Worm (Caenorhabditis elegans): Measurements from ENCODE around the gene mboa-2.
A peak's percentile ranks its signal among the peaks of the same experiment; 100 is the strongest.

mboa-2 gene

DNA sequence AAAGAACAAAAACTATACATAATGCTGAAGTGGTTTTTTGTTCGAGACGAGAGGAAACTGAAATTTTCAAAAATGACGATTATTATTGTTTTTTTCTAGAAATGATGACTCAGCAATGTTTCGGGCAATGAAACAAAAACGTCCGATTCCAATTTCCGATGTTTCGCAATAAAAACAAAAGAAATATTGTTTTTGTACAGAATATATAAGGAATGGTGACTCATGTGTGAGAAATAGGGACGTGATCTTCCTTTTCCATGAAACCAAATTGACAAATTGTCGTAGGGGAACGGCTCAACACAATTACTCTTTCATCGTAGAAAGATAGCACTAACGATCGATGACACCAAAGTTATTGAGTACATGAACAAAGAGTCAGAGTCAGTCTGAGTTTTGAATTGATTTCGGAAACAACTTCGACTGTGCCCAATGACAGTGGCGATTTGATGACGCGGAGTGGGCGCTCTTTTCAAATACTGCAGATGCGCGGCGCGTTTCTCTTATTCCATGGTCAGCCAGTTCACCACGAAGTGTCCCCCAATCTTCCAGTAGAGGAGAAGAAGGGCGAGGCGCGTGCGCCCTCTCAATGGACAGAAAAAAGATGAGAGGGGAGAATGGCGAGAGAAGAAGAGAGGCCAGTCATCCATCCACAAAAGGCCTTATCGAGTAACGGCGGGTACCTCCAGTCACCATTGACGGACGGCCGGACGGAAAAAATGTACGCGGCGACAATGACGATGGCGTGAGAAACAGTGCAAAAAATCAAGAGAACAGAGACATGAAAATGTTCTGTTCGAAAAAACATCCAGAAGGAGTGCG is 46.9 kb downstream of the mboa-2 start:
- peak; percentile 28 for TF ChIP-seq aly-1 (tag; optimal IDR thresholded peaks at IDR 0.05)
- peak; percentile 42 for TF ChIP-seq hmg-4 (GFP tag; optimal IDR thresholded peaks at IDR 0.05)
- no peak for TF ChIP-seq B0310.2 (tag; optimal IDR thresholded peaks at IDR 0.05)
- TF ChIP-seq pes-1 (GFP tag; IDR thresholded peaks at IDR 0.05), result peak; percentile 34; the same call in 1 of the 2 replicates

DNA sequence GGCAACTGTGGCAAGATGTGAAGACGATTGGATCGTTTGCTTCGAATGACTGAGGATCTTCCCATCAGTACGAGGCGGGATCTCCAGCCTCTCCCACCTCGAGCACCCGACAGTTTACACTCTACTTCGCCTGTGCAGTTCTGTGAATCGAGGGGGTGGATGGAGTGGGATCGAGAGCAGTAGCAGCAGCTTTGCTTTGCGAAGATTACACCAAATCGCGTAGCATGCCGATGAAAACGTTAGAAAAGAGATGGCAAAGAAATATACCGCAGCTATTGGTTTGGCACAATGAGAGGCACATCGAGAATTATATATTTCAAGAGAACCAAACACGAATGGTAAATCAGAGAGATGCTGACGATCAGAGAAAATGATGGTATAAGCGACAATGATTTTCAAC is 47.8 kb downstream of the mboa-2 start, which contains the start of gene act-3:
TSS of gene act-3 (minus strand) at position 51 of the 400 bp plus-strand sequence.
- no peak for TF ChIP-seq scrt-1 (GFP tag; IDR thresholded peaks at IDR 0.05)
- no peak for TF ChIP-seq tra-4 (tag; optimal IDR thresholded peaks at IDR 0.05)
- TF ChIP-seq sea-1 (GFP tag; conservative IDR thresholded peaks at IDR 0.05), result no peak
- TF ChIP-seq pes-1 (GFP tag; IDR thresholded peaks at IDR 0.05), result no peak
- no peak for TF ChIP-seq aly-1 (tag; optimal IDR thresholded peaks at IDR 0.05)
- TF ChIP-seq tbx-37 (GFP tag; conservative IDR thresholded peaks at IDR 0.05), result no peak
- TF ChIP-seq hmg-4 (GFP tag; optimal IDR thresholded peaks at IDR 0.05), result no peak
- TF ChIP-seq F13C5.2 (tag; optimal IDR thresholded peaks at IDR 0.05), result no peak
- TF ChIP-seq ets-7 (tag; optimal IDR thresholded peaks at IDR 0.05), result no peak
- TF ChIP-seq hnd-1 (tag; optimal IDR thresholded peaks at IDR 0.05), result no peak
- no peak for TF ChIP-seq ceh-36 (tag; optimal IDR thresholded peaks at IDR 0.05)
- TF ChIP-seq B0310.2 (tag; optimal IDR thresholded peaks at IDR 0.05), result no peak
- TF ChIP-seq ceh-13 (GFP tag; optimal IDR thresholded peaks at IDR 0.05), result no peak
- TF ChIP-seq hmbx-1 (tag; optimal IDR thresholded peaks at IDR 0.05), result no peak
- TF ChIP-seq tbx-11 (GFP tag; IDR thresholded peaks at IDR 0.05), result no peak
- no peak for TF ChIP-seq ama-1 (optimal IDR thresholded peaks at IDR 0.05)
- TF ChIP-seq flt-1 (GFP tag; IDR thresholded peaks at IDR 0.05), result no peak

DNA sequence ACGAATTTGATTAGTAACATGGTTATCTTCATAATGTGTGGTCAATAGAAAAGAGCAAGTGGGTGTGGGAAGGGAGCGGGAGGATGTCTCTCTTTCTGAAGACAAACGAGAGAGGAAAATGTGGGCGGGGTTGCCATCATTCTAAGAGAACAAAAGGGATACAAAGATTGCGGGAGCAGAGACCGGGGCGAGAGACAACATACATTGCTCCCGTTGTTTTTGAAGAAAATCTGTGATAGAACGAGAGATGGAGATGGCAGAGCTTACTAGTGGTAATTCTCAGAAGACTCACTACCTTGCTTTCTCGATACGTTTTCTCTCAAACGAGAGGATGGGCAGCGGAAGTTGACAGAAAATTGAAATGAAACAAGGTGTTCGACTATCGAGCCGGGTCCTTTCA is 48.9 kb downstream of the mboa-2 start:
- no peak for TF ChIP-seq tbx-11 (GFP tag; IDR thresholded peaks at IDR 0.05)
- no peak for TF ChIP-seq scrt-1 (GFP tag; IDR thresholded peaks at IDR 0.05)
- no peak for TF ChIP-seq hmbx-1 (tag; optimal IDR thresholded peaks at IDR 0.05)
- TF ChIP-seq tbx-37 (GFP tag; conservative IDR thresholded peaks at IDR 0.05), result no peak
- TF ChIP-seq ceh-36 (tag; optimal IDR thresholded peaks at IDR 0.05), result no peak
- no peak for TF ChIP-seq hmg-4 (GFP tag; optimal IDR thresholded peaks at IDR 0.05)
- no peak for TF ChIP-seq sea-1 (GFP tag; conservative IDR thresholded peaks at IDR 0.05)
- TF ChIP-seq ets-7 (tag; optimal IDR thresholded peaks at IDR 0.05), result no peak
- no peak for TF ChIP-seq aly-1 (tag; optimal IDR thresholded peaks at IDR 0.05)
- no peak for TF ChIP-seq hnd-1 (tag; optimal IDR thresholded peaks at IDR 0.05)
- TF ChIP-seq B0310.2 (tag; optimal IDR thresholded peaks at IDR 0.05), result no peak
- no peak for TF ChIP-seq ceh-13 (GFP tag; optimal IDR thresholded peaks at IDR 0.05)
- no peak for TF ChIP-seq ama-1 (optimal IDR thresholded peaks at IDR 0.05)
- TF ChIP-seq F13C5.2 (tag; optimal IDR thresholded peaks at IDR 0.05), result no peak
- TF ChIP-seq tra-4 (tag; optimal IDR thresholded peaks at IDR 0.05), result no peak
- no peak for TF ChIP-seq pes-1 (GFP tag; IDR thresholded peaks at IDR 0.05)
- no peak for TF ChIP-seq flt-1 (GFP tag; IDR thresholded peaks at IDR 0.05)

DNA sequence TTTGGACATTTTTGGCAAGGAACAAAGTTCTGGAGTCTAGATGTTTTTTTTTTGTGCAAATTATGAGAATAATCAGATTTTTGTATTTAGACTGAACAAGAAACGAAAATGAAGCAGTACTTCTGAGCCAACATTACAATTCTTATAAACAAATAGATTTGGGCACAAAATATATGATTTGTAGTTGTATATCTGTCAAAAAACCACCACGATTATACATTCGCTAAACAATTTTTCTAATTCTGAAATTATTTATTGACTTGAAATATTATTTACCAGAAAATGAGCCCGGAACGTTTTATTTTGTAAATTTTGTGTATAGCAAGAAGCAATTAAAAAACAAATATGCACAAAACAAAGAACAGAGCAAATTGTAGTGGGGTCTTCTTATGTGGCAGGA is 50.8 kb downstream of the mboa-2 start:
- TF ChIP-seq flt-1 (GFP tag; IDR thresholded peaks at IDR 0.05) (no peak), ama-1 (optimal IDR thresholded peaks at IDR 0.05) (no peak), aly-1 (tag; optimal IDR thresholded peaks at IDR 0.05) (no peak), ceh-36 (tag; optimal IDR thresholded peaks at IDR 0.05) (no peak), tra-4 (tag; optimal IDR thresholded peaks at IDR 0.05) (no peak), hnd-1 (tag; optimal IDR thresholded peaks at IDR 0.05) (no peak), pes-1 (GFP tag; IDR thresholded peaks at IDR 0.05) (no peak), hmg-4 (GFP tag; optimal IDR thresholded peaks at IDR 0.05) (no peak), ceh-13 (GFP tag; optimal IDR thresholded peaks at IDR 0.05) (no peak), B0310.2 (tag; optimal IDR thresholded peaks at IDR 0.05) (no peak), scrt-1 (GFP tag; IDR thresholded peaks at IDR 0.05) (no peak), sea-1 (GFP tag; conservative IDR thresholded peaks at IDR 0.05) (no peak), ets-7 (tag; optimal IDR thresholded peaks at IDR 0.05) (no peak), tbx-11 (GFP tag; IDR thresholded peaks at IDR 0.05) (no peak), tbx-37 (GFP tag; conservative IDR thresholded peaks at IDR 0.05) (no peak)

DNA sequence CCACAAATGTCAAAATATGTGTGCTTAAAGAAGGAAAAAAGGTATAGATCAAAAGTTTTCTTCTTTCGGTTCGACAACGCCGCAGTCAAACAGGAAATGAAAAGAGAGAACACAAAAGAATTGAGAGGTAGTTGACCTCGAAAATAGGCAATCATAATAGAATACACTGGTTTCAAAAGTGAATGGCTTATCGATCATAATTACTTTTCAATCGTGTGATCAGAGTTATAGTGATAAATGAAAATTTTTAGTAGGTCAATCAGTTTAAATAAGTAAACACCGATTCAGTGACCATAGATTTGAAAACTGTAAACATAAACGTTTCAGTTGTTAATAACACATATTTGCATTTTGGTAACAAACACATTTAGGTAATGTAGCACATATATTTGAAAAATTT is 51.9 kb downstream of the mboa-2 start:
- no peak for TF ChIP-seq scrt-1 (GFP tag; IDR thresholded peaks at IDR 0.05)
- no peak for TF ChIP-seq ceh-13 (GFP tag; optimal IDR thresholded peaks at IDR 0.05)
- TF ChIP-seq B0310.2 (tag; optimal IDR thresholded peaks at IDR 0.05), result no peak
- TF ChIP-seq ama-1 (optimal IDR thresholded peaks at IDR 0.05), result no peak
- no peak for TF ChIP-seq tbx-11 (GFP tag; IDR thresholded peaks at IDR 0.05)
- TF ChIP-seq hnd-1 (tag; optimal IDR thresholded peaks at IDR 0.05), result no peak
- TF ChIP-seq aly-1 (tag; optimal IDR thresholded peaks at IDR 0.05), result no peak
- no peak for TF ChIP-seq ets-7 (tag; optimal IDR thresholded peaks at IDR 0.05)
- TF ChIP-seq flt-1 (GFP tag; IDR thresholded peaks at IDR 0.05), result no peak
- no peak for TF ChIP-seq hmbx-1 (tag; optimal IDR thresholded peaks at IDR 0.05)
- TF ChIP-seq sea-1 (GFP tag; conservative IDR thresholded peaks at IDR 0.05), result no peak
- TF ChIP-seq hmg-4 (GFP tag; optimal IDR thresholded peaks at IDR 0.05), result no peak
- no peak for TF ChIP-seq ceh-36 (tag; optimal IDR thresholded peaks at IDR 0.05)
- TF ChIP-seq pes-1 (GFP tag; IDR thresholded peaks at IDR 0.05), result no peak
- TF ChIP-seq tbx-37 (GFP tag; conservative IDR thresholded peaks at IDR 0.05), result no peak
- no peak for TF ChIP-seq tra-4 (tag; optimal IDR thresholded peaks at IDR 0.05)
